Worm (Caenorhabditis elegans): ENCODE data around the gene T24F1.7.

T24F1.7 gene

ce11 chrII:11337497-11338040, 25.2 kb downstream of the T24F1.7 start, which contains the start of gene sqt-1:
TSS of gene sqt-1 (minus strand) at chrII:11337837.
- TF ChIP-seq blmp-1 (tag; optimal IDR thresholded peaks at IDR 0.05) (peak; percentile 48), xbp-1 (tag; optimal IDR thresholded peaks at IDR 0.05) (no peak)

DNA sequence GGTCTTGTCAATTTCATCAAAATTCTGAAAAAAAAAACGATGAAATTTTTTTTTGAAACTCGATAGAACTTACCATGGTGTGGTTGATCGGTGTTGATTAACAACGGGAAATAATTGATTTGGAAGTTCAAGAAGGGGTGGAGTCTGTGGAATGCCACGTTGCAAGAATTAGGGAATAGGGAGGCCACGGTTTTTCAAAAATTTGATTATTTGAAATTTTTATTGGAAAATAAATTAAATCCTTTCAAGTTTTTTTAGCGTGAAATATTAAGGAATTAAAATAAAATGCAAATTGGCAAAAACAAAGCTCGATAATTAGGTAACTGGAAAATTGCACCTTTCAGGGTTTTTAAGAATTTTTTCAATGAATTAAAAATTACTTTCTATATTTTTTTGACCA, 27.2 kb downstream of the T24F1.7 start, which contains the start of gene rmd-3:
TSS of gene rmd-3 (minus strand) at position 101 of the 400 bp plus-strand sequence.
- no peak for TF ChIP-seq ces-1 (GFP tag; optimal IDR thresholded peaks at IDR 0.05)
- no peak for TF ChIP-seq unc-62 (GFP tag; optimal IDR thresholded peaks at IDR 0.05)
- TF ChIP-seq blmp-1 (tag; optimal IDR thresholded peaks at IDR 0.05) = no peak
- TF ChIP-seq nhr-71 (tag; optimal IDR thresholded peaks at IDR 0.05) = no peak
- TF ChIP-seq pqm-1 (tag; optimal IDR thresholded peaks at IDR 0.05) = no peak
- TF ChIP-seq tlp-1 (tag; optimal IDR thresholded peaks at IDR 0.05) = no peak
- no peak for TF ChIP-seq ceh-90 (tag; optimal IDR thresholded peaks at IDR 0.05)
- TF ChIP-seq elt-3 (tag; optimal IDR thresholded peaks at IDR 0.05) = no peak
- no peak for TF ChIP-seq unc-130 (tag; optimal IDR thresholded peaks at IDR 0.05)
- no peak for TF ChIP-seq nhr-76 (tag; optimal IDR thresholded peaks at IDR 0.05)
- TF ChIP-seq lsy-2 (tag; optimal IDR thresholded peaks at IDR 0.05) = no peak
- TF ChIP-seq nhr-90 (tag; optimal IDR thresholded peaks at IDR 0.05; ENCODE audit: poor library complexity) = no peak

ce11 chrII:11343300-11343869, 31.1 kb downstream of the T24F1.7 start, which contains the start of gene lgc-20:
TSS of gene lgc-20 (minus strand) at chrII:11343610.
- TF ChIP-seq efl-1 (optimal IDR thresholded peaks at IDR 0.05) = no peak
- TF ChIP-seq efl-1 (GFP tag; optimal IDR thresholded peaks at IDR 0.05 in 1 of 2) = peak in 1 of 2 experiments; percentile 78
- TF ChIP-seq fkh-8 (tag; optimal IDR thresholded peaks at IDR 0.05) = peak; percentile 28
- no peak for TF ChIP-seq ceh-63 (GFP tag; optimal IDR thresholded peaks at IDR 0.05)

DNA sequence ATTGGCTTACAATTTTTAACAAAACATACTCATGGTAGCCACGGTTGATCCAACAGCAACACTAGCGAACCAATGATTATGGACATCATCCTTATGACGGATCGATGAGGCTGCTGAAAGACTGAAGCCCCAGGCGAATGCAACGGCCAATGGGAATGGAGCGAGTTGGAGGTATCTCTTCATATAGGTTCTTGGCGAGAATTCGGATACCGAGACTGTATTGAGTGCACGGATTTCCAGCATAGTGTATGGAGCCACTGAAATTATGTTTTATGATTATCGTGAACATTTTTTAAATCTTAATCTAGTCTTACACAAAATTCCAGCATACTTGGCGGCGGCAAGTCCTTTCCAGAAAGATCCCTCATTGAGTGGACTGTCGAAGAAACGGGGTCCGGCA, 32.2 kb downstream of the T24F1.7 start:
- TF ChIP-seq zip-4 (GFP tag; optimal IDR thresholded peaks at IDR 0.05) = no peak
- TF ChIP-seq C34B4.2 (tag; optimal IDR thresholded peaks at IDR 0.05) = no peak
- TF ChIP-seq ztf-11 (tag; optimal IDR thresholded peaks at IDR 0.05) = no peak
- no peak for TF ChIP-seq elt-2 (tag; optimal IDR thresholded peaks at IDR 0.05)
- no peak for TF ChIP-seq sox-4 (tag; optimal IDR thresholded peaks at IDR 0.05)
- no peak for TF ChIP-seq ceh-63 (GFP tag; optimal IDR thresholded peaks at IDR 0.05)
- no peak for TF ChIP-seq skn-1 (tag; optimal IDR thresholded peaks at IDR 0.05)
- no peak for TF ChIP-seq C16A3.4 (tag; optimal IDR thresholded peaks at IDR 0.05)
- no peak for TF ChIP-seq ama-1 (optimal IDR thresholded peaks at IDR 0.05)
- no peak for TF ChIP-seq F16B12.6 (tag; optimal IDR thresholded peaks at IDR 0.05)
- TF ChIP-seq ceh-8 (GFP tag; optimal IDR thresholded peaks at IDR 0.05) = no peak
- no peak for TF ChIP-seq rnt-1 (tag; optimal IDR thresholded peaks at IDR 0.05)

ce11 chrII:11345570-11346029, 33.3 kb downstream of the T24F1.7 start, which contains the start of gene nduf-11:
TSS of gene nduf-11 (minus strand) at chrII:11345620.
- peak; percentile 69 for TF ChIP-seq pax-3 (tag; optimal IDR thresholded peaks at IDR 0.05)
- peak; percentile 88 for TF ChIP-seq lin-39 (tag; optimal IDR thresholded peaks at IDR 0.05)
- TF ChIP-seq nhr-84 (tag; optimal IDR thresholded peaks at IDR 0.05) = no peak
- TF ChIP-seq ceh-82 (tag; optimal IDR thresholded peaks at IDR 0.05) = peak; percentile 82 to 90 (median 87)
- TF ChIP-seq unc-98 (GFP tag; IDR thresholded peaks at IDR 0.05) = no peak
- peak; percentile 62 for TF ChIP-seq jun-1 (tag; optimal IDR thresholded peaks at IDR 0.05)
- no peak for TF ChIP-seq vab-15 (tag; optimal IDR thresholded peaks at IDR 0.05)
- peak; percentile 91 for TF ChIP-seq tbx-2 (tag; optimal IDR thresholded peaks at IDR 0.05)
- peak; percentile 77 for TF ChIP-seq fos-1 (tag; optimal IDR thresholded peaks at IDR 0.05)
- peak; percentile 69 for TF ChIP-seq lin-15B (tag; optimal IDR thresholded peaks at IDR 0.05)
- peak; percentile 54 for TF ChIP-seq zip-4 (GFP tag; optimal IDR thresholded peaks at IDR 0.05)
- TF ChIP-seq ets-5 (GFP tag; IDR thresholded peaks at IDR 0.05) = no peak
- peak; percentile 74 for TF ChIP-seq lir-3 (tag; optimal IDR thresholded peaks at IDR 0.05; ENCODE audit: poor library complexity)
- no peak for TF ChIP-seq ces-1 (GFP tag; optimal IDR thresholded peaks at IDR 0.05)
- peak; percentile 85 for TF ChIP-seq irx-1 (tag; optimal IDR thresholded peaks at IDR 0.05)
- peak; percentile 75 for TF ChIP-seq snpc-4 (tag; optimal IDR thresholded peaks at IDR 0.05)
- TF ChIP-seq mab-9 (GFP tag; IDR thresholded peaks at IDR 0.05) = 0 out of 2 replicates have a peak, but pooled peaks have one; percentile 21
- TF ChIP-seq fkh-10 (GFP tag; optimal IDR thresholded peaks at IDR 0.05) = peak; percentile 23
- peak; percentile 97 to 98 (median 97) for TF ChIP-seq dpl-1 (GFP tag; optimal IDR thresholded peaks at IDR 0.05)
- TF ChIP-seq isw-1 (GFP tag; IDR thresholded peaks at IDR 0.05) = peak; percentile 84

All from whole organism, L1 larva.